Worm (Caenorhabditis elegans) whole organism, L2 larva: ENCODE results near the gene algn-12.

ENCODE experiments used
- C34F6.9 ChIP-seq: fragments of 150-350 bp; optimal IDR thresholded peaks from 2 replicates; lab custom pipeline; 2014; ENCODE audit warnings: missing biosample characterization, missing genetic modification characterization
- F13H6.1 ChIP-seq: sonication (generic microtip); optimal IDR thresholded peaks from 2 replicates; lab custom pipeline; 2016; ENCODE audit warnings: missing genetic modification characterization, missing compliant biosample characterization
- R02D3.7 ChIP-seq: fragments of 150-350 bp; optimal IDR thresholded peaks from 2 replicates; lab custom pipeline; 2014; ENCODE audit warnings: missing biosample characterization, missing genetic modification characterization
- Y55F3AM.14 ChIP-seq: fragments of 200-800 bp; sonication (Bioruptor generic); optimal IDR thresholded peaks from 2 replicates; lab custom pipeline; 2018; ENCODE audit warnings: mild to moderate bottlenecking, missing genetic modification characterization, missing compliant biosample characterization
- ZK546.5 ChIP-seq: sonication (generic microtip); optimal IDR thresholded peaks from 2 replicates; lab custom pipeline; 2017; ENCODE audit warnings: missing biosample characterization, missing genetic modification characterization
- alr-1 ChIP-seq: fragments of 150-350 bp; optimal IDR thresholded peaks from 2 replicates; lab custom pipeline; 2014; ENCODE audit warnings: missing biosample characterization, missing genetic modification characterization
- aly-2 ChIP-seq: fragments of 150-350 bp; optimal IDR thresholded peaks from 2 replicates; lab custom pipeline; 2014; ENCODE audit warnings: missing biosample characterization, missing genetic modification characterization
- ama-1 ChIP-seq: fragments of 150-350 bp; optimal IDR thresholded peaks from 2 replicates; lab custom pipeline; 2018; ENCODE audit warnings: inconsistent platforms
- blmp-1 ChIP-seq: sonication (generic microtip); optimal IDR thresholded peaks from 2 replicates; lab custom pipeline; 2017; ENCODE audit warnings: missing genetic modification characterization, mild to moderate bottlenecking, missing compliant biosample characterization, antibody characterized with exemption, moderate library complexity; ENCODE audit not compliant: insufficient read depth
- ceh-16 ChIP-seq: fragments of 150-350 bp; optimal IDR thresholded peaks from 2 replicates; lab custom pipeline; 2014; ENCODE audit warnings: missing biosample characterization, missing genetic modification characterization
- ceh-82 ChIP-seq: fragments of 150-350 bp; optimal IDR thresholded peaks from 2 replicates; lab custom pipeline; 2014; ENCODE audit warnings: missing biosample characterization, missing genetic modification characterization
- crh-2 ChIP-seq: sonication (generic microtip); optimal IDR thresholded peaks from 2 replicates; lab custom pipeline; 2017; ENCODE audit warnings: missing biosample characterization, missing genetic modification characterization
- dmd-4 ChIP-seq: sonication (generic microtip); optimal IDR thresholded peaks from 2 replicates; lab custom pipeline; 2017; ENCODE audit warnings: missing biosample characterization, missing genetic modification characterization
- egl-27 ChIP-seq: sonication (generic microtip); optimal IDR thresholded peaks from 3 replicates; lab custom pipeline; 2017; ENCODE audit warnings: missing biosample characterization, missing genetic modification reagents, missing genetic modification characterization
- elt-1 ChIP-seq: fragments of 150-350 bp; optimal IDR thresholded peaks from 2 replicates; lab custom pipeline; 2014; ENCODE audit warnings: missing biosample characterization, missing genetic modification characterization
- elt-3 ChIP-seq: sonication (generic microtip); optimal IDR thresholded peaks from 2 replicates; lab custom pipeline; 2017; ENCODE audit warnings: missing biosample characterization, missing genetic modification characterization
- fos-1 ChIP-seq: fragments of 150-350 bp; optimal IDR thresholded peaks from 2 replicates; lab custom pipeline; 2014; ENCODE audit warnings: missing biosample characterization, missing genetic modification characterization
- gmeb-1 ChIP-seq: fragments of 150-350 bp; optimal IDR thresholded peaks from 2 replicates; lab custom pipeline; 2014; ENCODE audit warnings: missing biosample characterization, missing genetic modification characterization
- lin-11 ChIP-seq: fragments of 150-350 bp; sonication (generic microtip); optimal IDR thresholded peaks from 2 replicates; lab custom pipeline; 2014; ENCODE audit warnings: missing biosample characterization, missing genetic modification characterization, inconsistent platforms, mixed read lengths
- lin-13 ChIP-seq: fragments of 150-350 bp; optimal IDR thresholded peaks from 2 replicates; lab custom pipeline; 2014; ENCODE audit warnings: missing biosample characterization, missing genetic modification reagents, missing genetic modification characterization
- lin-39 ChIP-seq: fragments of 150-350 bp; optimal IDR thresholded peaks from 2 replicates; lab custom pipeline; 2014; ENCODE audit warnings: missing biosample characterization, missing genetic modification reagents, missing genetic modification characterization
- lsy-2 ChIP-seq, 2 experiments: fragments of 150-350 bp in 1 of 2; sonication (generic microtip) in 1 of 2; optimal IDR thresholded peaks; 2 replicates each; lab custom pipeline; 2014 to 2017; ENCODE audit warnings: missing biosample characterization in 2 of 2, missing genetic modification characterization in 2 of 2
- mab-5 ChIP-seq: fragments of 150-350 bp; optimal IDR thresholded peaks from 2 replicates; lab custom pipeline; 2014; ENCODE audit warnings: missing biosample characterization, missing genetic modification characterization
- mbf-1 ChIP-seq: sonication (generic microtip); optimal IDR thresholded peaks from 2 replicates; lab custom pipeline; 2017; ENCODE audit warnings: missing biosample characterization, missing genetic modification characterization
- mdl-1 ChIP-seq, 2 experiments: fragments of 150-350 bp in 1 of 2; sonication (generic microtip) in 1 of 2; optimal IDR thresholded peaks; 2 replicates each; lab custom pipeline; 2017; ENCODE audit warnings: missing biosample characterization in 2 of 2, missing genetic modification characterization in 2 of 2
- nhr-10 ChIP-seq: sonication (generic microtip); optimal IDR thresholded peaks from 2 replicates; lab custom pipeline; 2017; ENCODE audit warnings: missing biosample characterization, missing genetic modification characterization
- nhr-11 ChIP-seq: fragments of 150-350 bp; optimal IDR thresholded peaks from 2 replicates; lab custom pipeline; 2014; ENCODE audit warnings: missing biosample characterization, missing genetic modification characterization
- nhr-12 ChIP-seq: fragments of 150-350 bp; optimal IDR thresholded peaks from 2 replicates; lab custom pipeline; 2014; ENCODE audit warnings: missing biosample characterization, missing genetic modification characterization
- nhr-129 ChIP-seq: fragments of 150-350 bp; optimal IDR thresholded peaks from 2 replicates; lab custom pipeline; 2014; ENCODE audit warnings: missing biosample characterization, missing genetic modification characterization
- nhr-21 ChIP-seq: fragments of 150-350 bp; optimal IDR thresholded peaks from 2 replicates; lab custom pipeline; 2014; ENCODE audit warnings: missing biosample characterization, missing genetic modification characterization
- nhr-23 ChIP-seq: fragments of 150-350 bp; optimal IDR thresholded peaks from 2 replicates; lab custom pipeline; 2014; ENCODE audit warnings: missing biosample characterization, missing genetic modification reagents, missing genetic modification characterization
- nhr-237 ChIP-seq: fragments of 150-350 bp; optimal IDR thresholded peaks from 2 replicates; lab custom pipeline; 2014; ENCODE audit warnings: missing biosample characterization, missing genetic modification characterization
- nhr-25 ChIP-seq: fragments of 150-350 bp; sonication (generic microtip); optimal IDR thresholded peaks from 3 replicates; lab custom pipeline; 2014; ENCODE audit warnings: missing biosample characterization, missing genetic modification characterization
- nhr-6 ChIP-seq: fragments of 150-350 bp; optimal IDR thresholded peaks from 2 replicates; lab custom pipeline; 2014; ENCODE audit warnings: missing biosample characterization, missing genetic modification characterization
- nhr-77 ChIP-seq: fragments of 150-350 bp; optimal IDR thresholded peaks from 2 replicates; lab custom pipeline; 2014; ENCODE audit warnings: missing biosample characterization, missing genetic modification characterization
- peb-1 ChIP-seq: fragments of 150-350 bp; optimal IDR thresholded peaks from 2 replicates; lab custom pipeline; 2014; ENCODE audit warnings: missing biosample characterization, missing genetic modification characterization
- sem-4 ChIP-seq: fragments of 150-350 bp; optimal IDR thresholded peaks from 2 replicates; lab custom pipeline; 2014; ENCODE audit warnings: missing biosample characterization, missing genetic modification reagents, missing genetic modification characterization
- skn-1 ChIP-seq: sonication (generic microtip); optimal IDR thresholded peaks from 2 replicates; lab custom pipeline; 2017; ENCODE audit warnings: missing biosample characterization, missing genetic modification characterization
- sma-3 ChIP-seq: sonication (generic microtip); optimal IDR thresholded peaks from 2 replicates; lab custom pipeline; 2016; ENCODE audit warnings: missing genetic modification reagents, missing genetic modification characterization, missing compliant biosample characterization
- sma-9 ChIP-seq, 2 experiments: fragments of 150-350 bp in 1 of 2; sonication (generic microtip) in 1 of 2; optimal IDR thresholded peaks; 2 replicates each; lab custom pipeline; 2014 to 2016; ENCODE audit warnings: missing genetic modification characterization in 2 of 2, mild to moderate bottlenecking in 1 of 2, missing biosample characterization in 1 of 2, missing compliant biosample characterization in 1 of 2, missing genetic modification reagents in 1 of 2, moderate library complexity in 1 of 2
- snpc-4 ChIP-seq: fragments of 150-350 bp; optimal IDR thresholded peaks from 2 replicates; lab custom pipeline; 2014; ENCODE audit warnings: missing biosample characterization, missing genetic modification characterization
- unc-39 ChIP-seq: fragments of 150-350 bp; optimal IDR thresholded peaks from 2 replicates; lab custom pipeline; 2014; ENCODE audit warnings: missing biosample characterization, missing genetic modification characterization
- unc-55 ChIP-seq: fragments of 150-350 bp; sonication (generic microtip); optimal IDR thresholded peaks from 3 replicates; lab custom pipeline; 2014; ENCODE audit warnings: missing biosample characterization, missing genetic modification reagents, missing genetic modification characterization
- unc-62 ChIP-seq: fragments of 150-350 bp; optimal IDR thresholded peaks from 2 replicates; lab custom pipeline; 2014; ENCODE audit warnings: missing biosample characterization, missing genetic modification reagents, missing genetic modification characterization
- zag-1 ChIP-seq: fragments of 150-350 bp; optimal IDR thresholded peaks from 2 replicates; lab custom pipeline; 2014; ENCODE audit warnings: missing biosample characterization, missing genetic modification characterization
- ztf-1 ChIP-seq: fragments of 200-800 bp; sonication (Bioruptor generic); conservative IDR thresholded peaks from 2 replicates; pipeline ENCODE4 v1.3.6; 2022; ENCODE audit warnings: missing genetic modification characterization, missing compliant biosample characterization
- ztf-11 ChIP-seq: sonication (generic microtip); optimal IDR thresholded peaks from 2 replicates; lab custom pipeline; 2017; ENCODE audit warnings: missing biosample characterization, missing genetic modification characterization
- ztf-4 ChIP-seq: fragments of 150-350 bp; optimal IDR thresholded peaks from 2 replicates; lab custom pipeline; 2014; ENCODE audit warnings: missing biosample characterization, missing genetic modification characterization

algn-12 gene

ce11 chrV:8000929-8001513 is 33.9 kb upstream of the algn-12 start, which contains the start of gene Y97E10AR.1:
Gene Y97E10AR.1, plus strand, starts transcription at chrV:8001463.
- TF ChIP-seq nhr-10 (no peak), ceh-82 (tag; lab: Kevin White, UChicago) (no peak), nhr-237 (no peak), fos-1 (tag; lab: Kevin White, UChicago) (peak; percentile 94), nhr-21 (tag; lab: Kevin White, UChicago) (no peak), dmd-4 (no peak), elt-1 (tag; lab: Kevin White, UChicago) (no peak), ceh-16 (tag; lab: Kevin White, UChicago) (no peak), zag-1 (tag; lab: Kevin White, UChicago) (peak; percentile 79), sma-3 (GFP tag; lab: Kevin White, UChicago) (peak; percentile 29), ztf-4 (tag; lab: Kevin White, UChicago) (peak; percentile 60), ama-1 (lab: Kevin White, UChicago) (no peak), unc-39 (tag; lab: Kevin White, UChicago) (no peak), gmeb-1 (no peak), F13H6.1 (tag; lab: Kevin White, UChicago) (peak; percentile 93), nhr-6 (tag; lab: Kevin White, UChicago) (peak; percentile 65), elt-3 (tag; lab: Kevin White, UChicago) (no peak), Y55F3AM.14 (GFP tag; lab: Kevin White, UChicago) (peak; percentile 94), nhr-25 (tag; lab: Kevin White, UChicago) (no peak), ZK546.5 (tag; lab: Kevin White, UChicago) (no peak), lsy-2 (tag; optimal IDR thresholded peaks at IDR 0.05; lab: Kevin White, UChicago) (peak; percentile 33 to 84), nhr-23 (tag; lab: Kevin White, UChicago) (no peak), nhr-11 (tag; lab: Kevin White, UChicago) (no peak), R02D3.7 (tag; lab: Kevin White, UChicago) (no peak), egl-27 (peak; percentile 73), aly-2 (tag; lab: Kevin White, UChicago) (no peak), nhr-12 (tag; lab: Kevin White, UChicago) (no peak), sem-4 (tag; lab: Kevin White, UChicago) (peak; percentile 31), skn-1 (peak; percentile 15), mab-5 (tag; lab: Kevin White, UChicago) (peak; percentile 73), lin-39 (tag; lab: Kevin White, UChicago) (no peak), nhr-129 (tag; lab: Kevin White, UChicago) (peak; percentile 89), mbf-1 (tag; lab: Kevin White, UChicago) (no peak), unc-55 (GFP tag; lab: Kevin White, UChicago) (peak; percentile 96), crh-2 (tag; lab: Kevin White, UChicago) (peak; percentile 83), unc-62 (GFP tag; lab: Kevin White, UChicago) (no peak), ztf-1 (GFP tag; lab: Robert Waterston, UW) (no peak), lin-11 (peak; percentile 4), snpc-4 (peak; percentile 71), blmp-1 (peak; percentile 92), ztf-11 (tag; lab: Kevin White, UChicago) (no peak), nhr-77 (tag; lab: Kevin White, UChicago) (no peak), sma-9 (GFP tag; optimal IDR thresholded peaks at IDR 0.05; lab: Kevin White, UChicago) (peak; percentile 93), sma-9 (tag; optimal IDR thresholded peaks at IDR 0.05; lab: Kevin White, UChicago) (no peak), lin-13 (GFP tag; lab: Kevin White, UChicago) (peak; percentile 46), alr-1 (tag; lab: Kevin White, UChicago) (no peak), peb-1 (tag; lab: Kevin White, UChicago) (no peak), mdl-1 (tag; optimal IDR thresholded peaks at IDR 0.05; lab: Kevin White, UChicago) (peak in 1 of 2 experiments; percentile 86), C34F6.9 (tag; lab: Kevin White, UChicago) (peak; percentile 98)
